Fruit fly (Drosophila melanogaster) whole organism, embryonic: ENCODE measurements around the gene CG8159.

ENCODE experiments used
- Aef1 ChIP-seq: fragments of 200-800 bp; sonication (Bioruptor generic); IDR thresholded peaks from 3 replicates; pipeline ENCODE4 v1.3.6; 2022; ENCODE audit warnings: missing biosample characterization, missing genetic modification characterization
- CG10431 ChIP-seq: fragments of 200-800 bp; sonication (Bioruptor generic); optimal IDR thresholded peaks from 3 replicates; lab custom pipeline; 2018; ENCODE audit warnings: missing biosample characterization, mild to moderate bottlenecking, missing genetic modification characterization
- CG12659 ChIP-seq: fragments of 200-800 bp; sonication (Bioruptor generic); optimal IDR thresholded peaks from 3 replicates; lab custom pipeline; 2017; ENCODE audit warnings: mild to moderate bottlenecking, missing biosample characterization, missing genetic modification reagents, missing genetic modification characterization
- CG13894 ChIP-seq: fragments of 200-800 bp; sonication (Bioruptor generic); optimal IDR thresholded peaks from 3 replicates; lab custom pipeline; 2018; ENCODE audit warnings: missing biosample characterization, mild to moderate bottlenecking, missing genetic modification characterization, moderate library complexity
- CG14014 ChIP-seq: fragments of 200-800 bp; sonication (Bioruptor generic); IDR thresholded peaks from 2 replicates; pipeline ENCODE4 v1.3.6; 2022; ENCODE audit warnings: missing biosample characterization, missing genetic modification characterization
- CG14667 ChIP-seq: fragments of 200-800 bp; sonication (Bioruptor generic); IDR thresholded peaks from 2 replicates; pipeline ENCODE4 v1.3.6; 2022; ENCODE audit warnings: missing biosample characterization, missing genetic modification characterization
- CG15011 ChIP-seq: fragments of 200-800 bp; sonication (Bioruptor generic); optimal IDR thresholded peaks from 3 replicates; lab custom pipeline; 2018; ENCODE audit warnings: missing biosample characterization, mild to moderate bottlenecking, missing genetic modification characterization
- CG1529 ChIP-seq: fragments of 200-800 bp; sonication (Bioruptor generic); optimal IDR thresholded peaks from 3 replicates; lab custom pipeline; 2018; ENCODE audit warnings: missing biosample characterization, missing genetic modification characterization
- CG17612 ChIP-seq: fragments of 200-800 bp; sonication (Bioruptor generic); IDR thresholded peaks from 2 replicates; pipeline ENCODE4 v1.3.6; 2022; ENCODE audit warnings: missing biosample characterization, missing genetic modification characterization
- CG18619 ChIP-seq: fragments of 200-800 bp; sonication (Bioruptor generic); optimal IDR thresholded peaks from 3 replicates; lab custom pipeline; 2017; ENCODE audit warnings: missing biosample characterization, mild to moderate bottlenecking, missing genetic modification characterization
- CG3407 ChIP-seq: fragments of 200-800 bp; sonication (Bioruptor generic); optimal IDR thresholded peaks from 2 replicates; lab custom pipeline; 2018; ENCODE audit warnings: missing biosample characterization, mild to moderate bottlenecking, missing genetic modification characterization
- CG4282 ChIP-seq: fragments of 200-800 bp; sonication (Bioruptor generic); optimal IDR thresholded peaks from 2 replicates; lab custom pipeline; 2016; ENCODE audit warnings: missing biosample characterization, missing genetic modification characterization
- CG4360 ChIP-seq: fragments of 200-800 bp; sonication (Bioruptor generic); IDR thresholded peaks from 2 replicates; pipeline ENCODE4 v1.3.6; 2022; ENCODE audit warnings: missing biosample characterization, missing genetic modification characterization
- CG4617 ChIP-seq: fragments of 200-800 bp; sonication (Bioruptor generic); optimal IDR thresholded peaks from 3 replicates; lab custom pipeline; 2016; ENCODE audit warnings: missing biosample characterization, missing genetic modification characterization, borderline replicate concordance
- CG6654 ChIP-seq: fragments of 200-800 bp; sonication (Bioruptor generic); optimal IDR thresholded peaks from 2 replicates; lab custom pipeline; 2017; ENCODE audit warnings: missing biosample characterization, mild to moderate bottlenecking, missing genetic modification characterization
- CG8290 ChIP-seq, 3 experiments: fragments of 200-800 bp; sonication (Bioruptor generic); optimal IDR thresholded peaks; 2 replicates each; lab custom pipeline; 2016 to 2019; ENCODE audit warnings: missing biosample characterization in 3 of 3, missing genetic modification characterization in 3 of 3, mild to moderate bottlenecking in 2 of 3, moderate library complexity in 1 of 3
- CG8359 ChIP-seq: fragments of 200-800 bp; sonication (Bioruptor generic); optimal IDR thresholded peaks from 2 replicates; lab custom pipeline; 2017; ENCODE audit warnings: missing biosample characterization, mild to moderate bottlenecking, missing genetic modification characterization, borderline replicate concordance
- CG8388 ChIP-seq: fragments of 200-800 bp; sonication (Bioruptor generic); optimal IDR thresholded peaks from 2 replicates; lab custom pipeline; 2019; ENCODE audit warnings: missing biosample characterization, mild to moderate bottlenecking, missing genetic modification characterization, moderate library complexity
- CG9876 ChIP-seq: fragments of 200-800 bp; sonication (Bioruptor generic); optimal IDR thresholded peaks from 2 replicates; lab custom pipeline; 2016; ENCODE audit warnings: missing biosample characterization, missing genetic modification characterization
- CoRest ChIP-seq: fragments of 200-800 bp; sonication (Bioruptor generic); optimal IDR thresholded peaks from 3 replicates; lab custom pipeline; 2018; ENCODE audit warnings: missing biosample characterization, mild to moderate bottlenecking, missing genetic modification characterization, moderate library complexity
- Dip3 ChIP-seq: fragments of 200-800 bp; sonication (Bioruptor generic); optimal IDR thresholded peaks from 3 replicates; lab custom pipeline; 2016; ENCODE audit warnings: missing biosample characterization, missing genetic modification characterization
- Doc3 ChIP-seq: fragments of 200-800 bp; sonication (Bioruptor generic); IDR thresholded peaks from 3 replicates; pipeline ENCODE4 v1.3.6; 2022; ENCODE audit warnings: missing biosample characterization, missing genetic modification characterization; ENCODE audit not compliant: partially characterized antibody
- Dp ChIP-seq: fragments of 200-800 bp; sonication (Bioruptor generic); optimal IDR thresholded peaks from 2 replicates; lab custom pipeline; 2018; ENCODE audit warnings: missing biosample characterization, mild to moderate bottlenecking, missing genetic modification characterization, moderate library complexity
- Dref ChIP-seq: fragments of 200-800 bp; sonication (Bioruptor generic); IDR thresholded peaks from 2 replicates; pipeline ENCODE4 v1.3.6; 2022; ENCODE audit warnings: missing biosample characterization, missing genetic modification characterization
- ERR ChIP-seq: fragments of 200-800 bp; sonication (Bioruptor generic); optimal IDR thresholded peaks from 2 replicates; lab custom pipeline; 2016; ENCODE audit warnings: missing biosample characterization, missing genetic modification characterization
- HLH3B ChIP-seq: fragments of 200-800 bp; sonication (Bioruptor generic); IDR thresholded peaks from 2 replicates; pipeline ENCODE4 v1.3.6; 2022; ENCODE audit warnings: missing biosample characterization, missing genetic modification characterization
- Hr3 ChIP-seq: fragments of 200-800 bp; sonication (Bioruptor generic); optimal IDR thresholded peaks from 3 replicates; lab custom pipeline; 2016; ENCODE audit warnings: missing biosample characterization, missing genetic modification characterization
- Med ChIP-seq: fragments of 200-800 bp; sonication (Bioruptor generic); peaks from one replicate; lab custom pipeline; 2016; ENCODE audit warnings: missing biosample characterization, missing genetic modification characterization, mild to moderate bottlenecking, inconsistent platforms, moderate library complexity
- NC2β ChIP-seq: fragments of 200-800 bp; sonication (Bioruptor generic); optimal IDR thresholded peaks from 2 replicates; lab custom pipeline; 2016; ENCODE audit warnings: missing biosample characterization, missing genetic modification characterization
- Neu2 ChIP-seq: fragments of 200-800 bp; sonication (Bioruptor generic); optimal IDR thresholded peaks from 3 replicates; lab custom pipeline; 2016; ENCODE audit warnings: missing biosample characterization, missing genetic modification characterization, borderline replicate concordance
- Pdp1 ChIP-seq, 2 experiments: fragments of 200-800 bp; sonication (Bioruptor generic); optimal IDR thresholded peaks; 3 replicates each; lab custom pipeline; 2016; ENCODE audit warnings: missing biosample characterization in 2 of 2, missing genetic modification characterization in 2 of 2, mild to moderate bottlenecking in 1 of 2, moderate library complexity in 1 of 2
- Taf1 ChIP-seq: fragments of 200-800 bp; sonication (Bioruptor generic); IDR thresholded peaks from 2 replicates; pipeline ENCODE4 v1.3.6; 2022; ENCODE audit warnings: missing biosample characterization, missing genetic modification characterization
- Tbp ChIP-seq: fragments of >200 bp; optimal IDR thresholded peaks from 2 replicates; lab custom pipeline; 2018; ENCODE audit warnings: missing biosample characterization, missing genetic modification characterization
- ara ChIP-seq: fragments of 200-800 bp; sonication (Bioruptor generic); IDR thresholded peaks from 2 replicates; pipeline ENCODE4 v1.3.6; 2022; ENCODE audit warnings: missing biosample characterization, missing genetic modification characterization
- bbx ChIP-seq: fragments of 200-800 bp; sonication (Bioruptor generic); IDR thresholded peaks from 2 replicates; pipeline ENCODE4 v1.3.6; 2022; ENCODE audit warnings: missing biosample characterization, missing genetic modification characterization; ENCODE audit not compliant: partially characterized antibody
- dati ChIP-seq: fragments of 200-800 bp; sonication (Bioruptor generic); IDR thresholded peaks from 2 replicates; pipeline ENCODE4 v1.3.6; 2022; ENCODE audit warnings: missing biosample characterization, missing genetic modification characterization
- exex ChIP-seq: fragments of 200-800 bp; sonication (Bioruptor generic); optimal IDR thresholded peaks from 4 replicates; lab custom pipeline; 2018; ENCODE audit warnings: missing biosample characterization, mild to moderate bottlenecking, missing genetic modification characterization, moderate library complexity
- fd3F ChIP-seq: fragments of 200-800 bp; sonication (Bioruptor generic); optimal IDR thresholded peaks from 2 replicates; lab custom pipeline; 2018; ENCODE audit warnings: missing biosample characterization, mild to moderate bottlenecking, missing genetic modification characterization, moderate library complexity
- fd64A ChIP-seq: fragments of 200-800 bp; sonication (Bioruptor generic); optimal IDR thresholded peaks from 3 replicates; lab custom pipeline; 2018; ENCODE audit warnings: missing biosample characterization, mild to moderate bottlenecking, missing genetic modification characterization
- gfzf ChIP-seq: fragments of 200-800 bp; sonication (Bioruptor generic); optimal IDR thresholded peaks from 2 replicates; lab custom pipeline; 2016; ENCODE audit warnings: missing biosample characterization, mild to moderate bottlenecking, missing genetic modification characterization, moderate library complexity
- grau ChIP-seq: fragments of 200-800 bp; optimal IDR thresholded peaks from 3 replicates; lab custom pipeline; 2019; ENCODE audit warnings: missing biosample characterization, mild to moderate bottlenecking, missing genetic modification characterization, moderate library complexity
- phol ChIP-seq: fragments of 200-800 bp; sonication (Bioruptor generic); optimal IDR thresholded peaks from 3 replicates; lab custom pipeline; 2018; ENCODE audit warnings: missing biosample characterization, mild to moderate bottlenecking, missing genetic modification characterization, moderate library complexity
- sens ChIP-seq: fragments of 200-800 bp; sonication (Bioruptor generic); peaks from one replicate; lab custom pipeline; 2016; ENCODE audit warnings: missing biosample characterization, missing genetic modification characterization
- tna ChIP-seq: fragments of 200-800 bp; sonication (Bioruptor generic); IDR thresholded peaks from 2 replicates; pipeline ENCODE4 v1.3.6; 2022; ENCODE audit warnings: missing biosample characterization, missing genetic modification characterization; ENCODE audit not compliant: partially characterized antibody

The CG8159 gene

DNA sequence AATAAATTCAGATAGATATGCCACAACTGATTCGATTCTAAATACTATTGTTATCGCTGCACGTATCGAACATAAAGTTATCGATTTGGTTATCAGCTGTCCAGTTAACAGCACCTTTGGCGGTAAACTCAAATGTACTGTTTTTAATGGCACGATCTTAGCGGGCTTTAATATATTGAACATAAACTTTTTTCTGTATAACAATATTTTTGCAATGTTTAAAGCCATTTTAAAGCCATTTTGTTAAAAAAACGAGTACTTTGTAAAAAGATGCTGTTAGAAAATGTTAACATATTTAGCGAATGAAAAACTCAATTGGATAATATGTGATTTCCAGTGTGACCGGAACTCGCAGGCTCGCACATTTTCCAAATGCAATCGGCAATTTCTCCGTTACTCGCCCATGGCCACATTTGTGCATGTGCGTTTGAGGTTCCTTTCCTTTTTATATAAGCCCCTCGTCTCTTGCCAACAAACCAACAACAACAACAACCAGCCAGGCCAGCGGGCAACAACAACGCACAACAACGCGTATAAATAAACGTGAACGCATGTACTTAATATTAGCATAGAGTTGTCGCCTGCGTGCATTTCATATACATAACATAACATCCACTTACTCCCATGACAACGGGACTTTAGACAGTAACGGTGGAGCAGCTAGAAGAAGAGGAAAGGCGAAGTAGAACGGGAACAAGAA lies 10.7 kb upstream of the CG8159 start, which contains the start of gene TMEM216 (continued):
- TF ChIP-seq CG10431 (GFP tag; lab: Kevin White, UChicago) (peak; percentile 20), fd3F (GFP tag; lab: Kevin White, UChicago) (no peak), Doc3 (GFP tag; lab: Robert Waterston, UW) (no peak; the same call in 2 of the 3 replicates), NC2β (GFP tag; lab: Kevin White, UChicago) (peak; percentile 8), Dref (peak; percentile 68), CG12659 (GFP tag; lab: Kevin White, UChicago) (peak; percentile 80), CG3407 (GFP tag; lab: Kevin White, UChicago) (no peak), CG14667 (no peak), Neu2 (no peak), phol (tag; lab: Kevin White, UChicago) (peak; percentile 12), CG8290 (GFP tag; optimal IDR thresholded peaks at IDR 0.05; lab: Kevin White, UChicago) (peak; percentile 25), CG8290 (tag; optimal IDR thresholded peaks at IDR 0.05; lab: Kevin White, UChicago) (no peak), CG8388 (GFP tag; lab: Kevin White, UChicago) (no peak), Aef1 (GFP tag; lab: Robert Waterston, UW) (no peak), Dp (peak; percentile 85), CG4360 (GFP tag; lab: Robert Waterston, UW) (peak; percentile 97), CG1529 (no peak), Hr3 (GFP tag; lab: Kevin White, UChicago) (peak; percentile 21), CG4617 (peak; percentile 46), CG14014 (GFP tag; lab: Robert Waterston, UW) (no peak)

DNA sequence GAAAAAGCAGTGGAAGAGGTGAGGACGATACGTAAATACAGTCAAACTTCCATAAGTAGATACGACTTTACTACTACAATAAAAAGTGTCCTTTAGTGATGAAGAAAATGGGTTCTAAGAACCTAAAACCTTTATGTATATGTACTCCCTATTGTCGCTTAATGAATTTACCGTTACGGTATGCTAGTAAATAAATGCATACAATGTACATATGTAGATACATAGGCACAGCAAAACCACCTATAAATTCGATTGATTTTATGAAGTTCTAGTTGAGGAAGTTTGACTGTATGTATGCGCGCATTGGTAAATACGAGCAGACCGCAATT lies 10.1 kb upstream of the CG8159 start:
- TF ChIP-seq Taf1 (GFP tag; lab: Robert Waterston, UW) = peak; percentile 17; the same call in 1 of the 2 replicates
- no peak for TF ChIP-seq Dip3
- no peak for TF ChIP-seq ara (GFP tag; lab: Robert Waterston, UW)
- no peak for TF ChIP-seq Tbp
- TF ChIP-seq CG9876 = no peak
- no peak for TF ChIP-seq CoRest (tag; lab: Kevin White, UChicago)
- TF ChIP-seq tna (GFP tag; lab: Robert Waterston, UW) = no peak
- peak; percentile 75 for TF ChIP-seq grau (tag; lab: Kevin White, UChicago)
- no peak for TF ChIP-seq dati (GFP tag; lab: Robert Waterston, UW)
- TF ChIP-seq CG15011 = no peak
- TF ChIP-seq exex (tag; lab: Kevin White, UChicago) = no peak
- TF ChIP-seq CG4282 = no peak

DNA sequence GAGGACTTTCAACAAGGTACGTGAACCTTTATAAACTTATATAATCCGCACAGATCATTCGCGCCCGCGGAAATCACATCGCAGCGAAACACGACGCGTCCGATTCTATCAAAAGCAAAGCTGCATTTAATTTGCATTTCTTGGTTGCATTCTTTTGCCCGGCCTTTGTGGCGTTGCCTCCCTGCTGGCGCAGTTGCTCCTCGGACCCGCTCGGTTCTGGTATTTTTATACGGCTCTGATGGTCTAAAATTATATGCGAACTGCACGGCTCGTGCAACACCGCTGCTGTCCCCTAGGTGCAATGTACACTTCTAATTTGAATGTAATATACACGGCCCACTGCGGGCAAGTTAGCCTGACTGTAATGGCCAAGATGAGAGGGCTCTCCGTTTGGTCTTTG lies 8.3 kb upstream of the CG8159 start, which contains the start of gene Cks85A:
Gene Cks85A, minus strand, starts transcription at position 101 of the 400 bp plus-strand sequence.
- TF ChIP-seq Pdp1 (GFP tag; optimal IDR thresholded peaks at IDR 0.05; lab: Kevin White, UChicago) (peak in 1 of 2 experiments; percentile 41), fd64A (no peak), HLH3B (no peak), gfzf (GFP tag; lab: Kevin White, UChicago) (no peak)

DNA sequence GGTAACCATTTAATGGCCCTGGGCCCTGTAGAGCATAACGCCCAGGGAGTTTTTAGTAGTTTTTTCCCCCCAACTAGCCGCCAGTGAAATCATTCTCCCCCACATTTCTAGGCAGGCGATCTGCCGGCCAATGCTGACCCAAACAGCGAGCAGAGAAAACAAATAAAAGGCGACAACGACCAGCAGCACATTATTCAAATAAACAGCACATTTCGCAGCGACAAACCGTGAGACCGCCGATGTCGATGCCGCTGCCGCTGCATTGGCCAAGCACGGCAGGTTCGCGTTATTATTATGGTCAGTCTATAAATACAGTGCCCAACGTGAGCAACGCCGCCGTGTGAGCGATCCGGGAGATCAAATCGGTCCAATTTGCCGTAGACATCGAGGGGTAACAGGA lies 7.8 kb upstream of the CG8159 start, which contains the start of gene CG11760:
Gene CG11760, plus strand, starts transcription at position 301 of the 400 bp plus-strand sequence.
- TF ChIP-seq CG17612 (GFP tag; lab: Robert Waterston, UW) (no peak), bbx (GFP tag; lab: Robert Waterston, UW) (no peak), Med (peak; percentile 61), sens (peak; percentile 30), ERR (GFP tag; lab: Kevin White, UChicago) (no peak), CG8359 (GFP tag; lab: Kevin White, UChicago) (no peak), CG13894 (tag; lab: Kevin White, UChicago) (no peak), CG6654 (no peak), Doc3 (GFP tag; lab: Robert Waterston, UW) (0 out of 3 replicates have a peak, but pooled peaks have one; percentile 16), CG18619 (no peak)
